Worm (Caenorhabditis elegans) whole organism, L1 larva: ENCODE measurements around the gene F14D7.8.

Source experiments
- C16A3.4 ChIP-seq: fragments of 150-350 bp; optimal IDR thresholded peaks from 2 replicates; lab custom pipeline; 2014; ENCODE audit warnings: missing biosample characterization, missing genetic modification characterization
- C34B4.2 ChIP-seq: sonication (generic microtip); optimal IDR thresholded peaks from 2 replicates; lab custom pipeline; 2017; ENCODE audit warnings: mild to moderate bottlenecking, missing genetic modification characterization, missing compliant biosample characterization
- F16B12.6 ChIP-seq: fragments of 150-350 bp; optimal IDR thresholded peaks from 2 replicates; lab custom pipeline; 2014; ENCODE audit warnings: missing biosample characterization, missing genetic modification characterization
- Y116A8C.19 ChIP-seq: sonication (generic microtip); optimal IDR thresholded peaks from 2 replicates; lab custom pipeline; 2016; ENCODE audit warnings: missing compliant biosample characterization, missing genetic modification characterization, borderline replicate concordance
- aha-1 ChIP-seq: fragments of 150-350 bp; optimal IDR thresholded peaks from 2 replicates; lab custom pipeline; 2014; ENCODE audit warnings: missing biosample characterization, missing genetic modification characterization
- alr-1 ChIP-seq: fragments of 200-800 bp; sonication (Bioruptor generic); optimal IDR thresholded peaks from 2 replicates; lab custom pipeline; 2018; ENCODE audit warnings: borderline replicate concordance, mild to moderate bottlenecking, missing genetic modification characterization, missing compliant biosample characterization
- blmp-1 ChIP-seq: fragments of 150-350 bp; optimal IDR thresholded peaks from 2 replicates; lab custom pipeline; 2014; ENCODE audit warnings: missing biosample characterization, missing genetic modification characterization
- ceh-63 ChIP-seq: fragments of 200-800 bp; sonication (Bioruptor generic); optimal IDR thresholded peaks from 2 replicates; lab custom pipeline; 2018; ENCODE audit warnings: mild to moderate bottlenecking, missing genetic modification characterization, missing compliant biosample characterization
- ceh-8 ChIP-seq: fragments of 200-800 bp; sonication (Bioruptor generic); optimal IDR thresholded peaks from 2 replicates; lab custom pipeline; 2018; ENCODE audit warnings: mild to moderate bottlenecking, missing genetic modification characterization, moderate library complexity, missing compliant biosample characterization
- ceh-82 ChIP-seq, 3 experiments: fragments of 150-350 bp in 1 of 3; sonication (generic microtip) in 2 of 3; optimal IDR thresholded peaks; 2 replicates each; lab custom pipeline; 2014 to 2017; ENCODE audit warnings: missing biosample characterization in 3 of 3, missing genetic modification characterization in 3 of 3
- ceh-90 ChIP-seq: sonication (generic microtip); optimal IDR thresholded peaks from 2 replicates; lab custom pipeline; 2016; ENCODE audit warnings: missing genetic modification characterization, missing compliant biosample characterization
- ces-1 ChIP-seq: fragments of 150-350 bp; optimal IDR thresholded peaks from 2 replicates; lab custom pipeline; 2014; ENCODE audit warnings: missing biosample characterization, missing genetic modification reagents, missing genetic modification characterization
- efl-3 ChIP-seq: fragments of 200-800 bp; sonication (Bioruptor generic); optimal IDR thresholded peaks from 2 replicates; lab custom pipeline; 2018; ENCODE audit warnings: mild to moderate bottlenecking, missing genetic modification characterization, missing compliant biosample characterization
- egl-27 ChIP-seq, 2 experiments: fragments of 150-350 bp in 1 of 2; sonication (generic microtip); optimal IDR thresholded peaks; 3 replicates each; lab custom pipeline; 2017 to 2018; ENCODE audit warnings: missing biosample characterization in 2 of 2, missing genetic modification characterization in 2 of 2, missing genetic modification reagents in 2 of 2
- elt-3 ChIP-seq, 6 experiments: fragments of 150-350 bp in 1 of 6; sonication (generic microtip); optimal IDR thresholded peaks; 2 replicates each; lab custom pipeline; 2017 to 2018; ENCODE audit warnings: missing biosample characterization in 6 of 6, missing genetic modification characterization in 6 of 6, inconsistent platforms in 1 of 6
- ets-5 ChIP-seq: fragments of 200-800 bp; sonication (Bioruptor generic); IDR thresholded peaks from 2 replicates; pipeline ENCODE4 v1.3.6; 2022; ENCODE audit warnings: missing genetic modification characterization, missing compliant biosample characterization
- fkh-4 ChIP-seq: sonication (generic microtip); optimal IDR thresholded peaks from 2 replicates; lab custom pipeline; 2016; ENCODE audit warnings: missing compliant biosample characterization, missing genetic modification characterization, borderline replicate concordance
- fkh-8 ChIP-seq: sonication (generic microtip); optimal IDR thresholded peaks from 2 replicates; lab custom pipeline; 2016; ENCODE audit warnings: mild to moderate bottlenecking, missing genetic modification characterization, missing compliant biosample characterization
- hlh-17 ChIP-seq: fragments of 200-800 bp; sonication (Bioruptor generic); optimal IDR thresholded peaks from 2 replicates; lab custom pipeline; 2018; ENCODE audit warnings: missing genetic modification characterization, mild to moderate bottlenecking, missing compliant biosample characterization, moderate library complexity, borderline replicate concordance
- hlh-4 ChIP-seq: sonication (generic microtip); optimal IDR thresholded peaks from 2 replicates; lab custom pipeline; 2016; ENCODE audit warnings: mild to moderate bottlenecking, missing genetic modification characterization, missing compliant biosample characterization
- isw-1 ChIP-seq: fragments of 200-800 bp; sonication (Bioruptor generic); IDR thresholded peaks from 2 replicates; pipeline ENCODE4 v1.3.6; 2022; ENCODE audit warnings: missing genetic modification characterization, missing compliant biosample characterization
- jun-1 ChIP-seq: fragments of 150-350 bp; optimal IDR thresholded peaks from 2 replicates; lab custom pipeline; 2014; ENCODE audit warnings: missing biosample characterization, missing genetic modification reagents, missing genetic modification characterization
- lin-13 ChIP-seq: fragments of 150-350 bp; optimal IDR thresholded peaks from 2 replicates; lab custom pipeline; 2014; ENCODE audit warnings: missing biosample characterization, missing genetic modification reagents, missing genetic modification characterization
- lin-14 ChIP-seq: fragments of 200-800 bp; sonication (Bioruptor generic); optimal IDR thresholded peaks from 2 replicates; lab custom pipeline; 2018; ENCODE audit warnings: mild to moderate bottlenecking, missing genetic modification characterization, moderate library complexity, missing compliant biosample characterization
- lin-39 ChIP-seq: fragments of 150-350 bp; optimal IDR thresholded peaks from 2 replicates; lab custom pipeline; 2014; ENCODE audit warnings: missing biosample characterization, missing genetic modification reagents, missing genetic modification characterization
- nhr-11 ChIP-seq: fragments of 150-350 bp; optimal IDR thresholded peaks from 2 replicates; lab custom pipeline; 2014; ENCODE audit warnings: missing biosample characterization, missing genetic modification characterization
- nhr-12 ChIP-seq: sonication (generic microtip); optimal IDR thresholded peaks from 2 replicates; lab custom pipeline; 2017; ENCODE audit warnings: missing biosample characterization, missing genetic modification characterization
- nhr-19 ChIP-seq: fragments of 200-800 bp; sonication (Bioruptor generic); conservative IDR thresholded peaks from 2 replicates; pipeline ENCODE4 v1.3.6; 2022; ENCODE audit warnings: missing genetic modification characterization, missing compliant biosample characterization
- nhr-237 ChIP-seq: fragments of 150-350 bp; optimal IDR thresholded peaks from 2 replicates; lab custom pipeline; 2014; ENCODE audit warnings: missing biosample characterization, missing genetic modification characterization
- nhr-28 ChIP-seq: fragments of 150-350 bp; optimal IDR thresholded peaks from 2 replicates; lab custom pipeline; 2014; ENCODE audit warnings: missing biosample characterization, missing genetic modification characterization
- nhr-71 ChIP-seq: sonication (generic microtip); optimal IDR thresholded peaks from 2 replicates; lab custom pipeline; 2016; ENCODE audit warnings: mild to moderate bottlenecking, missing genetic modification characterization, moderate library complexity, missing compliant biosample characterization
- nhr-76 ChIP-seq: sonication (generic microtip); optimal IDR thresholded peaks from 2 replicates; lab custom pipeline; 2017; ENCODE audit warnings: missing biosample characterization, missing genetic modification characterization
- nhr-85 ChIP-seq: sonication (generic microtip); peaks from one replicate; lab custom pipeline; 2016; ENCODE audit warnings: missing genetic modification characterization, inconsistent platforms, missing compliant biosample characterization
- nhr-90 ChIP-seq: sonication (generic microtip); optimal IDR thresholded peaks from 2 replicates; lab custom pipeline; 2016; ENCODE audit warnings: mild to moderate bottlenecking, missing genetic modification characterization, missing compliant biosample characterization; ENCODE audit not compliant: poor library complexity
- pag-3 ChIP-seq: sonication (generic microtip); optimal IDR thresholded peaks from 2 replicates; lab custom pipeline; 2017; ENCODE audit warnings: missing genetic modification characterization, mild to moderate bottlenecking, missing compliant biosample characterization, antibody characterized with exemption, borderline replicate concordance; ENCODE audit not compliant: insufficient read depth
- rnt-1 ChIP-seq: sonication (generic microtip); optimal IDR thresholded peaks from 2 replicates; lab custom pipeline; 2016; ENCODE audit warnings: mild to moderate bottlenecking, missing genetic modification characterization, moderate library complexity, missing compliant biosample characterization
- skn-1 ChIP-seq: fragments of 150-350 bp; optimal IDR thresholded peaks from 2 replicates; lab custom pipeline; 2014; ENCODE audit warnings: missing biosample characterization, missing genetic modification characterization
- snpc-4 ChIP-seq: fragments of 150-350 bp; optimal IDR thresholded peaks from 2 replicates; lab custom pipeline; 2014; ENCODE audit warnings: missing biosample characterization, missing genetic modification characterization
- snu-23 ChIP-seq: sonication (generic microtip); optimal IDR thresholded peaks from 2 replicates; lab custom pipeline; 2016; ENCODE audit warnings: missing genetic modification characterization, missing compliant biosample characterization
- swsn-7 ChIP-seq: sonication (generic microtip); optimal IDR thresholded peaks from 2 replicates; lab custom pipeline; 2016; ENCODE audit warnings: missing genetic modification characterization, missing compliant biosample characterization
- unc-130 ChIP-seq: fragments of 150-350 bp; optimal IDR thresholded peaks from 2 replicates; lab custom pipeline; 2017; ENCODE audit warnings: missing biosample characterization, missing genetic modification characterization, inconsistent platforms
- unc-86 ChIP-seq: sonication (generic microtip); optimal IDR thresholded peaks from 2 replicates; lab custom pipeline; 2016; ENCODE audit warnings: missing genetic modification characterization, missing compliant biosample characterization
- unc-98 ChIP-seq: fragments of 200-800 bp; sonication (Bioruptor generic); IDR thresholded peaks from 2 replicates; pipeline ENCODE4 v1.3.6; 2022; ENCODE audit warnings: missing genetic modification characterization, missing compliant biosample characterization
- vab-15 ChIP-seq: sonication (generic microtip); optimal IDR thresholded peaks from 2 replicates; lab custom pipeline; 2017; ENCODE audit warnings: missing genotype, mild to moderate bottlenecking, missing genetic modification characterization, missing compliant biosample characterization
- xbp-1 ChIP-seq: sonication (generic microtip); optimal IDR thresholded peaks from 2 replicates; lab custom pipeline; 2016; ENCODE audit warnings: missing genetic modification characterization, missing compliant biosample characterization
- zag-1 ChIP-seq: fragments of 150-350 bp; optimal IDR thresholded peaks from 2 replicates; lab custom pipeline; 2014; ENCODE audit warnings: missing biosample characterization, missing genetic modification characterization
- zip-4 ChIP-seq: fragments of 200-800 bp; sonication (Bioruptor generic); optimal IDR thresholded peaks from 2 replicates; lab custom pipeline; 2018; ENCODE audit warnings: mild to moderate bottlenecking, missing genetic modification characterization, moderate library complexity, missing compliant biosample characterization
- ztf-11 ChIP-seq, 2 experiments: sonication (generic microtip); optimal IDR thresholded peaks; 2 replicates each; lab custom pipeline; 2016 to 2017; ENCODE audit warnings: missing genetic modification characterization in 2 of 2, missing biosample characterization in 1 of 2, missing compliant biosample characterization in 1 of 2
- ztf-4 ChIP-seq: fragments of 150-350 bp; optimal IDR thresholded peaks from 2 replicates; lab custom pipeline; 2014; ENCODE audit warnings: missing biosample characterization, missing genetic modification characterization

The F14D7.8 gene

DNA sequence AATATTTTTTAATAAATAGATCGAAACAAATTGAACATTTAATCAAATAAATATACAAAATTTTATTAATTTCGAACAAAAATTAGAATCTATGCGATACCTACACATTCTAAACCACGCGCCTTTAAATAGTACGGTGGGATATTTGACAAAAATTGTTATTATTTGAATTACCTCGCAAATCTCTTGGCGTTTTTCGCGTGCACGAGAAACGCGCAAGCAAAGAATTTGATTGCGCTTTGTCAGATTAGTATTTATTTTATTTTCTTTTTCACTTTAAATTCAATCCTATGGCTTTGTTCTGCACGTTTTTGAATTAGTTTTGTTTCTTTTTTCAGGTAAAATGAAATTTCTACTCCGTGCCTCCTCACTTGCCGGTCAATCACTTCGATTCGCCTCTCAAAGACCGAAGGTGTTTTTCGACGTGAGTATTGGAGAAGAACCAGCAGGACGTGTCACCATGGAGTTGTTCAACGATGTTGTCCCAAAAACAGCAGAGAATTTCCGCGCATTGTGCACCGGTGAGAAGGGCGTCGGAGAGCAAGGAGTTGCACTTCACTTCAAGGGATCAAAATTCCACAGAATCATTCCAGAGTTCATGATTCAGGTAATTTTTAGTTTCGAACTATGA lies 43.3 kb upstream of the F14D7.8 start, which contains the start of gene cyn-1 (continued):
- TF ChIP-seq blmp-1 (tag; lab: Kevin White, UChicago), result peak; percentile 75
- TF ChIP-seq nhr-85 (tag; lab: Kevin White, UChicago), result peak; percentile 91

DNA sequence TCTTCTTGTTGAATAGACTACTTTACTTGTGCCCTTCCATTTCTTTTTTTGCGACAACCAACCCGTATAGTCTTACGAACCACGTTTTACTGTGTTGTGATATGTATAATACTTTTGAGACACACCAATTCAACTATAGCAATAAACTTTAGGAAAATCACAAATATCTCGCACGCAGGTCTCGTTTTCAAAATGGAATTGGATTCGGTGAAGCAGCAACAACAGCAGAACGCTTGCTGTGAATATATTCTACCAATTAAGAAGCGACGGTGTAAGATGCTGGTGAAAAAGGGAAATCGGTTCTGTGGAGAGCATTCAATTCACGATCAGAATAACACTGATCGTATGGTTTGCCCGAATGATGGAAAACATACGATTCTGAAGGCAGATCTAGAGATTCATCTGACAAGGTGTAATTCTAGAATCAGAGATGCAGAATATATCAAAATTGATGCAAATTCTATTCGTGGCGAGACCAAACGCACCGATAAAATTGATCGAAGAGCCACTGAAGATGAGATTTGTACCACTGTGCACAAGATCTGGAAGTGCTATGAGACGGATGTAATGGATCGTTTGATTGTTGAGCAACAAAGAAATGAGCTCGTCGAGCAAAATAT lies 41.8 kb upstream of the F14D7.8 start, which contains the start of gene Y49A3A.3:
Y49A3A.3 (plus strand) TSS at position 153 of the 620 bp plus-strand sequence.
- TF ChIP-seq ceh-8 (GFP tag; lab: Kevin White, UChicago) (no peak), aha-1 (tag; lab: Kevin White, UChicago) (no peak), ets-5 (GFP tag; lab: Robert Waterston, UW) (no peak), unc-98 (GFP tag; lab: Robert Waterston, UW) (no peak), ztf-4 (tag; lab: Kevin White, UChicago) (peak; percentile 29), pag-3 (no peak), snpc-4 (tag; lab: Kevin White, UChicago) (no peak), F16B12.6 (tag; lab: Kevin White, UChicago) (no peak), isw-1 (no peak), alr-1 (tag; lab: Kevin White, UChicago) (no peak), C34B4.2 (tag; lab: Kevin White, UChicago) (no peak), zip-4 (GFP tag; lab: Kevin White, UChicago) (no peak), nhr-11 (tag; lab: Kevin White, UChicago) (no peak), lin-13 (GFP tag; lab: Kevin White, UChicago) (no peak), ceh-63 (GFP tag; lab: Kevin White, UChicago) (no peak), snu-23 (GFP tag; lab: Kevin White, UChicago) (peak; percentile 10), nhr-12 (tag; lab: Kevin White, UChicago) (no peak), xbp-1 (tag; lab: Kevin White, UChicago) (no peak), fkh-4 (tag; lab: Kevin White, UChicago) (no peak), C16A3.4 (no peak), hlh-4 (tag; lab: Kevin White, UChicago) (no peak), vab-15 (tag; lab: Kevin White, UChicago) (no peak), elt-3 (tag; optimal IDR thresholded peaks at IDR 0.05; lab: Kevin White, UChicago) (no peak), lin-39 (tag; lab: Kevin White, UChicago) (no peak), unc-130 (tag; lab: Kevin White, UChicago) (no peak), unc-86 (tag; lab: Kevin White, UChicago) (no peak), fkh-8 (tag; lab: Kevin White, UChicago) (no peak), jun-1 (tag; lab: Kevin White, UChicago) (no peak), hlh-17 (GFP tag; lab: Kevin White, UChicago) (no peak), nhr-28 (tag; lab: Kevin White, UChicago) (no peak), nhr-85 (tag; lab: Kevin White, UChicago) (no peak), swsn-7 (tag; lab: Kevin White, UChicago) (no peak), Y116A8C.19 (tag; lab: Kevin White, UChicago) (no peak), blmp-1 (tag; lab: Kevin White, UChicago) (no peak), lin-14 (GFP tag; lab: Kevin White, UChicago) (no peak), egl-27 (tag; optimal IDR thresholded peaks at IDR 0.05; lab: Kevin White, UChicago) (no peak), nhr-76 (tag; lab: Kevin White, UChicago) (no peak), nhr-90 (tag; lab: Kevin White, UChicago) (peak; percentile 67), zag-1 (tag; lab: Kevin White, UChicago) (no peak), ztf-11 (tag; optimal IDR thresholded peaks at IDR 0.05; lab: Kevin White, UChicago) (no peak), ces-1 (no peak), rnt-1 (tag; lab: Kevin White, UChicago) (peak; percentile 11), nhr-19 (GFP tag; lab: Robert Waterston, UW) (no peak), ceh-90 (tag; lab: Kevin White, UChicago) (no peak), efl-3 (no peak), ceh-82 (tag; optimal IDR thresholded peaks at IDR 0.05; lab: Kevin White, UChicago) (no peak), skn-1 (no peak), nhr-71 (peak; percentile 60), nhr-237 (no peak)
